Fruit fly (Drosophila melanogaster): Measurements from ENCODE around the gene hiro.

Gene hiro

DNA sequence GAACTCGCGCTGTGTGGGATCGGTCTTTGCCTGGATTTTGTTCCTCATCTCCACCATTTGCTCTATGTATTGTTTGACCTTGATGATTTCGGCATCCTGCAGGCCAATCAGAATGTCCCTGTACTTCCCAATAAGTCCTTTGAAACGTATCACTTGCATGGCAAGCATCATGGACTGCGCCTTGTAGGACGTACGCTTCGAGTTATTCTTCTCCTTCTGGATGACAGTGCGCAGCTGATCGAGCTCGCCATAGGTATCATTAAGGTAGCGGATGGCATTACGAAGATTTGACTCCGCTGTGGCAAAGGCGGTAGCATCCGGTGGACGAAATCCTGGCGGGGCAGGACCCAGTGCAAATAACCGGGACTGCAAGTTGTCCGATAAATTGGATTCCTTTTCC is 22.1 kb upstream of the hiro start:
- TF ChIP-seq CG7368 (GFP tag; optimal IDR thresholded peaks at IDR 0.05), result no peak
- no peak for TF ChIP-seq spab (GFP tag; optimal IDR thresholded peaks at IDR 0.05)
- TF ChIP-seq Hr4 (GFP tag; optimal IDR thresholded peaks at IDR 0.05), result no peak
- TF ChIP-seq CG6792 (GFP tag; optimal IDR thresholded peaks at IDR 0.05), result no peak
- no peak for TF ChIP-seq CG6808 (GFP tag; optimal IDR thresholded peaks at IDR 0.05)
- no peak for TF ChIP-seq achi (GFP tag; optimal IDR thresholded peaks at IDR 0.05)
- TF ChIP-seq Eip93F (GFP tag; optimal IDR thresholded peaks at IDR 0.05), result no peak
- no peak for TF ChIP-seq salr (GFP tag; optimal IDR thresholded peaks at IDR 0.05)

DNA sequence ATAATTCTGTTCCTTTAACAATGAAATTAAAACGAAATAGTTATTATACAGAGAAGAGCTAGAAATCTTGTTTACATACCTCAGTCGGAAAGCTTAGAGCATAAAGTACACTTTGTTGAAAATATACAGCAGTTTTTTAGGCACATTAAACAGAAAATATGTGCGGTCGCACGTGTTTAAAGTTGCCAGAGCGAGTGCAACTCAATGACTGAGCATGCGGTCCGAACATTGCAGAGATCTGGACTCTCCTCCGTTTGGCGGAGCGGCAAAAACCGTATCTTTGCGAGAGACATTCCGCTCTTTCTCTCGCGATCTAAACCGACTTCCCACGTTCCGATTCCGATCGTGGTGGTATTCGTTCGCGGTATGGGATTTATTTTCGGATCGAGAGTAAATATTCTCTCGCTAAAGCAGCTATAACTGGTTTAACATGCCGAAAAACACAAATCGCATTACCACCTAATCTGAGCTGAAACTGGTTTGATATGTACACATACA is 20.3 kb upstream of the hiro start, which contains the start of gene CG13895:
Gene CG13895 (minus strand): TSS at position 214 of the 498 bp plus-strand sequence.
- TF ChIP-seq acj6 (GFP tag; optimal IDR thresholded peaks at IDR 0.05), result no peak
- peak; percentile 39 for TF ChIP-seq fkh (GFP tag; optimal IDR thresholded peaks at IDR 0.05)
- peak; percentile 70 for TF ChIP-seq Eip78C (GFP tag)
- peak; percentile 42; the same call in 1 of the 3 replicates for TF ChIP-seq eg (GFP tag; IDR thresholded peaks at IDR 0.05)
- TF ChIP-seq vri (GFP tag; optimal IDR thresholded peaks at IDR 0.05), result no peak
- TF ChIP-seq Gug (GFP tag; IDR thresholded peaks at IDR 0.05), result no peak
- no peak for TF ChIP-seq CG16779 (tag; optimal IDR thresholded peaks at IDR 0.05)
- no peak for TF ChIP-seq Lpt (GFP tag; optimal IDR thresholded peaks at IDR 0.05)
- peak; percentile 45 for TF ChIP-seq CG6808 (GFP tag; optimal IDR thresholded peaks at IDR 0.05)
- no peak for TF ChIP-seq salr (GFP tag; optimal IDR thresholded peaks at IDR 0.05)
- TF ChIP-seq CG1621 (tag; optimal IDR thresholded peaks at IDR 0.05), result peak; percentile 79
- TF ChIP-seq Eip93F (GFP tag; optimal IDR thresholded peaks at IDR 0.05), result no peak
- no peak for TF ChIP-seq Sox102F (GFP tag; optimal IDR thresholded peaks at IDR 0.05)
- TF ChIP-seq CG8119 (GFP tag; IDR thresholded peaks at IDR 0.05), result peak; percentile 20; the same call in 1 of the 3 replicates
- TF ChIP-seq Hr4 (GFP tag; optimal IDR thresholded peaks at IDR 0.05), result no peak
- peak; percentile 21 to 26 for TF ChIP-seq ss (GFP tag; optimal IDR thresholded peaks at IDR 0.05)
- no peak for TF ChIP-seq CG3919 (GFP tag; optimal IDR thresholded peaks at IDR 0.05)
- TF ChIP-seq Ets96B (tag; optimal IDR thresholded peaks at IDR 0.05), result no peak
- TF ChIP-seq CG7368 (GFP tag; optimal IDR thresholded peaks at IDR 0.05), result no peak
- peak; percentile 37 for TF ChIP-seq CG6854 (GFP tag; optimal IDR thresholded peaks at IDR 0.05)
- TF ChIP-seq Met (GFP tag; optimal IDR thresholded peaks at IDR 0.05), result peak; percentile 19

DNA sequence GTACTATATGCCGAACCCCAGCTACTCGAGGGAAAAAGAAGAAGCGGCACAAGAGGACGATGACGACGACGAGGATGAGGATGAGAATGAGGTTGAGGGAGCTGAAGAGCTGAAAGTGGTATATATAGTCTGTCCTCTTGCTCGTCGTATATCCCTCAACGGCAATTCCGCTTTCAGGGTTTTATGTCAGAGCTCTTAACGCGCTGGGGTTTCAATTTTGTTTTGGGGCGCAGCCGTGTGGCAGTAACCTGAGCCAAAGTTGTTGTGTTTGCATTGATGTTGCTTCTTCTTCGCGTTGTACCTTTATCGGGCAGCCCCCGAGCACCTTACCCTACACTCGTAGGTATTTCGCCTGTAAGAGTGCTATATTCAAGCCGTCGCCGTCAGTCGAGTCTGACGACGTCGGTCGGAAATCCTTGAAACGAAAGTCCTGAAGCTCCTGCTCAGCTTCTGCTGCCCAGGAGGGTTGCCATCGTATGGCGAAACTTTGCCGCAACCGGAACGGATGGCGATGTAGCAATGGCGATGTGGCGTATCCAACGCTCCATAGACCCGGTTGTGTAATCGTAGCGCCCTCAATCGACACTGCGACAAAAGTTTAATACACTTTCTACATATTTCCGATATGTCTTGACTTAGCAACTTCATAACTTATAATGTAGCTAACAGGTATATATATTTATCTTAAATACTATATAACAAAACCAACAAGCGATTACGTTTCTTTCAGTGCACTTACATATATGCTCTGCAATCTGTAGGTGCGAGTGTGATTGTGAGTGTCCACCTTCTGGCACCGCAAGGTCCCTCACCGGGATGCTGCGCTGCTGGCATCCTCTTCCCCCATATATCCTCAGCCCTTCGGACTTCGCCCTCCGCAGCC is 17.1 kb upstream of the hiro start:
- TF ChIP-seq CG8119 (GFP tag; IDR thresholded peaks at IDR 0.05) (peak; percentile 48; the same call in 2 of the 3 replicates), cyc (GFP tag; optimal IDR thresholded peaks at IDR 0.05) (peak; percentile 25), CG6276 (GFP tag; optimal IDR thresholded peaks at IDR 0.05) (peak; percentile 3), ss (GFP tag; optimal IDR thresholded peaks at IDR 0.05) (peak in 1 of 2 experiments; percentile 19), Eip75B (GFP tag; optimal IDR thresholded peaks at IDR 0.05) (peak; percentile 20), svp (GFP tag) (peak; percentile 77), CG3032 (tag; optimal IDR thresholded peaks at IDR 0.05) (peak; percentile 53), CG6854 (GFP tag; optimal IDR thresholded peaks at IDR 0.05) (no peak), Blimp-1 (GFP tag; optimal IDR thresholded peaks at IDR 0.05) (no peak), CG16779 (tag; optimal IDR thresholded peaks at IDR 0.05) (no peak), CG3919 (GFP tag; optimal IDR thresholded peaks at IDR 0.05) (peak; percentile 42), Eip78C (GFP tag) (peak; percentile 83), fkh (GFP tag; optimal IDR thresholded peaks at IDR 0.05) (no peak), Sox14 (GFP tag; optimal IDR thresholded peaks at IDR 0.05) (no peak), CG6792 (GFP tag; optimal IDR thresholded peaks at IDR 0.05) (peak; percentile 32), Hr39 (GFP tag; optimal IDR thresholded peaks at IDR 0.05) (peak; percentile 4), CG31627 (GFP tag; optimal IDR thresholded peaks at IDR 0.05) (peak; percentile 1), CG11294 (GFP tag; IDR thresholded peaks at IDR 0.05) (peak; percentile 40; the same call in 1 of the 2 replicates), Gug (GFP tag; IDR thresholded peaks at IDR 0.05) (peak; percentile 37; the same call in 1 of the 2 replicates), CG15336 (GFP tag; IDR thresholded peaks at IDR 0.05) (peak; percentile 55), CG8319 (GFP tag; optimal IDR thresholded peaks at IDR 0.05) (no peak), Met (GFP tag; optimal IDR thresholded peaks at IDR 0.05) (peak; percentile 25), CG6808 (GFP tag; optimal IDR thresholded peaks at IDR 0.05) (peak; percentile 51), Hr38 (GFP tag; optimal IDR thresholded peaks at IDR 0.05) (no peak), Eip93F (GFP tag; optimal IDR thresholded peaks at IDR 0.05) (no peak), Ets21C (GFP tag; optimal IDR thresholded peaks at IDR 0.05) (no peak), pdm3 (GFP tag; optimal IDR thresholded peaks at IDR 0.05) (peak; percentile 30), CG10631 (GFP tag; optimal IDR thresholded peaks at IDR 0.05) (peak; percentile 17), OdsH (GFP tag; optimal IDR thresholded peaks at IDR 0.05) (peak; percentile 46), eg (GFP tag; IDR thresholded peaks at IDR 0.05) (peak; percentile 70; the same call in 2 of the 3 replicates), acj6 (GFP tag; optimal IDR thresholded peaks at IDR 0.05) (peak; percentile 33), CG4318 (GFP tag; optimal IDR thresholded peaks at IDR 0.05) (no peak), CG11902 (GFP tag; optimal IDR thresholded peaks at IDR 0.05) (no peak)
